Worm (Caenorhabditis elegans): ENCODE data around the gene lips-3.

The lips-3 gene

DNA sequence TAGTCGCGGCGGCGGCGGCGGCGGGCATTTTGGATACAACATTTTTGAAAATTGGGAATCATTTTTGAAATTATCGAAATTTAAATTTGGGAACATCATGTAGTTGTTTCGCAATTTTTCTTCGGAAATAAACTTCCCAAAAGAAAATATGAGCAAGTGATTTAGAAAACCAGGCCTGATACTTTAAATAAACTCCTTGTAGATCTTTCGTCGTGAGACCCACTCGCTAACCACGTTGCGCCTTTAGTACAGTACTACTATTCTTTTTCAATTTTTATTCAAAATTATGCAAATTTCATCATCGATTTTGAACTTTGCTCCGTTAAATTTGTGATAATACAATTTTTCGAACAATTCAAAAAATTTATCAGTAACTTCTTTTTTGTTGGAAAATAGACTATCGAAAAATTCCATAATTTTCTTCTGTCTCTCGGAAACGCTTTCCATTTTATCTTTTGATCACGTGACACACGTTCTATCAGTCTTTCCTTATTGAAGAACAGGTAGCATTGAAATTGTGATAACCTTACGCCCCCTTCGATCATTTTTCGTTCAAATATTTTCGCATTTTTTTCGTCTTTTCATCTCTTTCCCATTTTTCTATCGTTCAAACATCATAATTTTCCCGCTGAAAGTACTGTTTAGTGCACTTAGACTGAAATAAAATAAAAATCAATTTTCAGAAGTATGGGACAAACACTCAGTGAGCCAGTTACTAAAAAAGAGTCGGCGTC is 33.6 kb downstream of the lips-3 start, which contains the start of gene ppm-2:
TSS of gene ppm-2 (plus strand) at position 684 of the 734 bp plus-strand sequence.
- TF ChIP-seq efl-1 (GFP tag; optimal IDR thresholded peaks at IDR 0.05) (peak; percentile 50), nhr-90 (tag; optimal IDR thresholded peaks at IDR 0.05) (no peak), F10E7.11 (tag; optimal IDR thresholded peaks at IDR 0.05) (no peak), snpc-1.3 (tag; optimal IDR thresholded peaks at IDR 0.05; ENCODE audit: insufficient read depth) (peak; percentile 21), ceh-27 (GFP tag; optimal IDR thresholded peaks at IDR 0.05) (no peak), mes-4 (tag; optimal IDR thresholded peaks at IDR 0.05) (no peak), die-1 (tag; optimal IDR thresholded peaks at IDR 0.05) (no peak), ceh-58 (GFP tag; IDR thresholded peaks at IDR 0.05) (no peak), ztf-26 (tag; optimal IDR thresholded peaks at IDR 0.05) (no peak), ceh-79 (tag; optimal IDR thresholded peaks at IDR 0.05) (no peak), snpc-4 (GFP tag; optimal IDR thresholded peaks at IDR 0.05) (no peak), snpc-4 (tag; optimal IDR thresholded peaks at IDR 0.05) (no peak), F33H1.4 (GFP tag; IDR thresholded peaks at IDR 0.05) (peak; percentile 97), madf-6 (GFP tag; IDR thresholded peaks at IDR 0.05) (peak; percentile 100), hrde-1 (tag; optimal IDR thresholded peaks at IDR 0.05; ENCODE audit: borderline replicate concordance) (no peak), hsf-1 (GFP tag; IDR thresholded peaks at IDR 0.05) (no peak), aptf-3 (GFP tag; IDR thresholded peaks at IDR 0.05) (no peak), egrh-3 (GFP tag; IDR thresholded peaks at IDR 0.05) (no peak), dox-1 (GFP tag; IDR thresholded peaks at IDR 0.05) (no peak), pbrm-1 (GFP tag; IDR thresholded peaks at IDR 0.05) (no peak), bed-2 (GFP tag; IDR thresholded peaks at IDR 0.05) (no peak), mel-28 (tag; optimal IDR thresholded peaks at IDR 0.05; ENCODE audit: borderline replicate concordance) (no peak), Y56A3A.18 (GFP tag; IDR thresholded peaks at IDR 0.05) (no peak; the same call in 1 of the 2 replicates), ztf-3 (GFP tag; optimal IDR thresholded peaks at IDR 0.05) (no peak), rcor-1 (GFP tag; IDR thresholded peaks at IDR 0.05) (peak; percentile 43; the same call in 1 of the 2 replicates), rec-8 (tag; optimal IDR thresholded peaks at IDR 0.05) (no peak), nhr-80 (tag; optimal IDR thresholded peaks at IDR 0.05) (peak; percentile 31), zim-3 (tag; optimal IDR thresholded peaks at IDR 0.05) (no peak), T07F8.4 (tag; optimal IDR thresholded peaks at IDR 0.05) (no peak), akir-1 (GFP tag; optimal IDR thresholded peaks at IDR 0.05) (no peak), athp-1 (tag; optimal IDR thresholded peaks at IDR 0.05) (no peak), tlf-1 (GFP tag; optimal IDR thresholded peaks at IDR 0.05) (no peak), F23B12.7 (tag; optimal IDR thresholded peaks at IDR 0.05; ENCODE audit: insufficient read depth) (no peak), hlh-26 (GFP tag; conservative IDR thresholded peaks at IDR 0.05) (no peak), C17E4.6 (GFP tag; IDR thresholded peaks at IDR 0.05) (no peak), snpc-1.1 (tag; optimal IDR thresholded peaks at IDR 0.05; ENCODE audit: insufficient read depth) (no peak), C06A6.2 (GFP tag; conservative IDR thresholded peaks at IDR 0.05) (no peak), Y95B8A.8 (GFP tag; IDR thresholded peaks at IDR 0.05) (no peak), nfya-1 (tag; optimal IDR thresholded peaks at IDR 0.05; ENCODE audit: borderline replicate concordance, insufficient read depth) (no peak), ccch-3 (GFP tag; optimal IDR thresholded peaks at IDR 0.05) (no peak), repo-1 (tag; optimal IDR thresholded peaks at IDR 0.05) (no peak), tbx-9 (tag; optimal IDR thresholded peaks at IDR 0.05; ENCODE audit: borderline replicate concordance) (no peak), snpc-3.4 (tag; optimal IDR thresholded peaks at IDR 0.05) (peak; percentile 53), pha-4 (tag; optimal IDR thresholded peaks at IDR 0.05) (no peak), cebp-2 (GFP tag; IDR thresholded peaks at IDR 0.05) (no peak), ztf-25 (GFP tag; IDR thresholded peaks at IDR 0.05) (no peak), somi-1 (GFP tag; optimal IDR thresholded peaks at IDR 0.05) (no peak)
